Worm (Caenorhabditis elegans): ENCODE data around the gene F09F9.1.

- TF ChIP-seq ceh-13 (GFP tag; optimal IDR thresholded peaks at IDR 0.05) (no peak), tra-4 (tag; optimal IDR thresholded peaks at IDR 0.05) (no peak), ama-1 (optimal IDR thresholded peaks at IDR 0.05) (no peak), hmbx-1 (tag; optimal IDR thresholded peaks at IDR 0.05) (no peak), ceh-36 (tag; optimal IDR thresholded peaks at IDR 0.05) (no peak), tbx-11 (GFP tag; IDR thresholded peaks at IDR 0.05) (no peak), hnd-1 (tag; optimal IDR thresholded peaks at IDR 0.05) (no peak), sea-1 (GFP tag; conservative IDR thresholded peaks at IDR 0.05) (no peak), flt-1 (GFP tag; IDR thresholded peaks at IDR 0.05) (no peak)
Measured at ce11 chrX:4139593-4140565, 24.8 kb downstream of the F09F9.1 start, which contains the start of gene ZK470.4.

Measured in whole organism, early embryonic.